Fruit fly (Drosophila melanogaster) whole organism, embryonic: Measurements from ENCODE around the gene alpha-Man-IIb.
A peak's percentile ranks its signal among the peaks of the same experiment; 100 is the strongest.

ENCODE experiments used
- Atf6 ChIP-seq: fragments of 200-800 bp; sonication (Bioruptor generic); IDR thresholded peaks from 2 replicates; pipeline ENCODE4 v1.3.6; 2022; ENCODE audit warnings: missing biosample characterization, missing genetic modification characterization
- Bteb2 ChIP-seq: fragments of 200-800 bp; sonication (Bioruptor generic); optimal IDR thresholded peaks from 2 replicates; lab custom pipeline; 2016; ENCODE audit warnings: missing biosample characterization, missing genetic modification characterization
- CG1024 ChIP-seq: fragments of 200-800 bp; sonication (Bioruptor generic); IDR thresholded peaks from 2 replicates; pipeline ENCODE4 v1.3.6; 2022; ENCODE audit warnings: missing biosample characterization, missing genetic modification characterization
- CG10321 ChIP-seq: fragments of 200-800 bp; sonication (Bioruptor generic); IDR thresholded peaks from 2 replicates; pipeline ENCODE4 v1.3.6; 2022; ENCODE audit warnings: missing biosample characterization, missing genetic modification characterization
- CG10543 ChIP-seq: fragments of 200-800 bp; sonication (Bioruptor generic); optimal IDR thresholded peaks from 3 replicates; lab custom pipeline; 2017; ENCODE audit warnings: missing biosample characterization, mild to moderate bottlenecking, missing genetic modification characterization, moderate library complexity
- CG10654 ChIP-seq: fragments of 200-800 bp; sonication (Bioruptor generic); optimal IDR thresholded peaks from 2 replicates; lab custom pipeline; 2016; ENCODE audit warnings: missing biosample characterization, missing genetic modification characterization
- CG15011 ChIP-seq: fragments of 200-800 bp; sonication (Bioruptor generic); optimal IDR thresholded peaks from 3 replicates; lab custom pipeline; 2018; ENCODE audit warnings: missing biosample characterization, mild to moderate bottlenecking, missing genetic modification characterization
- CG15269 ChIP-seq: fragments of 200-800 bp; sonication (Bioruptor generic); optimal IDR thresholded peaks from 2 replicates; lab custom pipeline; 2018; ENCODE audit warnings: missing biosample characterization, mild to moderate bottlenecking, missing genetic modification characterization, moderate library complexity
- CG15514 ChIP-seq: fragments of 200-800 bp; sonication (Bioruptor generic); optimal IDR thresholded peaks from 3 replicates; lab custom pipeline; 2017; ENCODE audit warnings: missing biosample characterization, missing genetic modification characterization, mild to moderate bottlenecking, moderate library complexity, missing genetic modification reagents
- CG16863 ChIP-seq: fragments of 200-800 bp; sonication (Bioruptor generic); optimal IDR thresholded peaks from 3 replicates; lab custom pipeline; 2016; ENCODE audit warnings: missing biosample characterization, missing genetic modification characterization
- CG17568 ChIP-seq: fragments of 200-800 bp; sonication (Bioruptor generic); optimal IDR thresholded peaks from 2 replicates; lab custom pipeline; 2018; ENCODE audit warnings: missing biosample characterization, mild to moderate bottlenecking, missing genetic modification characterization, moderate library complexity
- CG17829 ChIP-seq: fragments of 200-800 bp; optimal IDR thresholded peaks from 2 replicates; lab custom pipeline; 2019; ENCODE audit warnings: missing biosample characterization, mild to moderate bottlenecking, missing genetic modification characterization, moderate library complexity
- CG18011 ChIP-seq: fragments of 200-800 bp; sonication (Bioruptor generic); optimal IDR thresholded peaks from 2 replicates; lab custom pipeline; 2017; ENCODE audit warnings: missing biosample characterization, missing genetic modification characterization, mild to moderate bottlenecking, moderate library complexity, missing genotype
- CG18476 ChIP-seq: fragments of 200-800 bp; sonication (Bioruptor generic); optimal IDR thresholded peaks from 2 replicates; lab custom pipeline; 2016; ENCODE audit warnings: missing biosample characterization, mild to moderate bottlenecking, missing genetic modification characterization
- CG18599 ChIP-seq: fragments of 200-800 bp; sonication (Bioruptor generic); optimal IDR thresholded peaks from 3 replicates; lab custom pipeline; 2017; ENCODE audit warnings: missing biosample characterization, missing genetic modification characterization, mild to moderate bottlenecking, moderate library complexity, missing genetic modification reagents
- CG2120 ChIP-seq: fragments of 200-800 bp; sonication (Bioruptor generic); optimal IDR thresholded peaks from 3 replicates; lab custom pipeline; 2016; ENCODE audit warnings: missing biosample characterization, missing genetic modification characterization
- CG34422 ChIP-seq: fragments of 200-800 bp; sonication (Bioruptor generic); IDR thresholded peaks from 3 replicates; pipeline ENCODE4 v1.3.6; 2022; ENCODE audit warnings: missing biosample characterization, missing genetic modification characterization
- CG4424 ChIP-seq: fragments of 200-800 bp; sonication (Bioruptor generic); optimal IDR thresholded peaks from 3 replicates; lab custom pipeline; 2016; ENCODE audit warnings: missing biosample characterization, missing genetic modification characterization
- CG6254 ChIP-seq: fragments of 200-800 bp; sonication (Bioruptor generic); optimal IDR thresholded peaks from 3 replicates; lab custom pipeline; 2017; ENCODE audit warnings: mild to moderate bottlenecking, missing biosample characterization, missing genetic modification reagents, missing genetic modification characterization
- CG7271 ChIP-seq: fragments of 200-800 bp; sonication (Bioruptor generic); optimal IDR thresholded peaks from 2 replicates; lab custom pipeline; 2018; ENCODE audit warnings: missing biosample characterization, mild to moderate bottlenecking, missing genetic modification characterization, moderate library complexity
- CG9727 ChIP-seq: fragments of 200-800 bp; sonication (Bioruptor generic); optimal IDR thresholded peaks from 3 replicates; lab custom pipeline; 2017; ENCODE audit warnings: missing biosample characterization, mild to moderate bottlenecking, missing genetic modification characterization
- D19B ChIP-seq: fragments of 200-800 bp; sonication (Bioruptor generic); optimal IDR thresholded peaks from 2 replicates; lab custom pipeline; 2017; ENCODE audit warnings: missing biosample characterization, mild to moderate bottlenecking, missing genetic modification characterization
- Dad ChIP-seq: fragments of 200-800 bp; sonication (Bioruptor generic); optimal IDR thresholded peaks from 3 replicates; lab custom pipeline; 2016; ENCODE audit warnings: missing biosample characterization, missing genetic modification characterization
- Doc3 ChIP-seq: fragments of 200-800 bp; sonication (Bioruptor generic); IDR thresholded peaks from 3 replicates; pipeline ENCODE4 v1.3.6; 2022; ENCODE audit warnings: missing biosample characterization, missing genetic modification characterization; ENCODE audit not compliant: partially characterized antibody
- HmgD ChIP-seq: fragments of 200-800 bp; sonication (Bioruptor generic); optimal IDR thresholded peaks from 3 replicates; lab custom pipeline; 2016; ENCODE audit warnings: missing biosample characterization, missing genetic modification characterization
- HmgZ ChIP-seq: fragments of 200-800 bp; sonication (Bioruptor generic); optimal IDR thresholded peaks from 2 replicates; lab custom pipeline; 2018; ENCODE audit warnings: missing biosample characterization, mild to moderate bottlenecking, missing genetic modification characterization
- Hr51 ChIP-seq, 2 experiments: fragments of 200-800 bp; sonication (Bioruptor generic); optimal IDR thresholded peaks; 2 replicates in 1 of 2; 3 replicates in 1 of 2; lab custom pipeline; 2016 to 2018; ENCODE audit warnings: missing biosample characterization in 2 of 2, missing genetic modification characterization in 2 of 2, mild to moderate bottlenecking in 1 of 2, moderate library complexity in 1 of 2
- Lhr ChIP-seq: fragments of 200-800 bp; sonication (Bioruptor generic); optimal IDR thresholded peaks from 3 replicates; lab custom pipeline; 2017; ENCODE audit warnings: mild to moderate bottlenecking, missing biosample characterization, missing genetic modification reagents, missing genetic modification characterization
- Pdp1 ChIP-seq, 2 experiments: fragments of 200-800 bp; sonication (Bioruptor generic); optimal IDR thresholded peaks; 3 replicates each; lab custom pipeline; 2016; ENCODE audit warnings: missing biosample characterization in 2 of 2, missing genetic modification characterization in 2 of 2, mild to moderate bottlenecking in 1 of 2, moderate library complexity in 1 of 2
- bcd ChIP-seq: fragments of 200-800 bp; sonication (Bioruptor generic); optimal IDR thresholded peaks from 2 replicates; lab custom pipeline; 2017; ENCODE audit warnings: missing biosample characterization, mild to moderate bottlenecking, missing genetic modification characterization
- bowl ChIP-seq: fragments of 200-800 bp; sonication (Bioruptor generic); IDR thresholded peaks from 2 replicates; pipeline ENCODE4 v1.3.6; 2022; ENCODE audit warnings: missing biosample characterization, missing genetic modification characterization
- ci ChIP-seq: fragments of 200-800 bp; sonication (Bioruptor generic); IDR thresholded peaks from 3 replicates; pipeline ENCODE4 v1.3.6; 2022; ENCODE audit warnings: missing biosample characterization, missing genetic modification characterization
- dan ChIP-seq: fragments of 200-800 bp; sonication (Bioruptor generic); IDR thresholded peaks from 2 replicates; pipeline ENCODE4 v1.3.6; 2022; ENCODE audit warnings: missing biosample characterization, missing genetic modification characterization
- dm ChIP-seq: fragments of 200-800 bp; sonication (Bioruptor generic); optimal IDR thresholded peaks from 3 replicates; lab custom pipeline; 2016; ENCODE audit warnings: missing biosample characterization, missing genetic modification characterization
- ems ChIP-seq: fragments of 200-800 bp; sonication (Bioruptor generic); optimal IDR thresholded peaks from 3 replicates; lab custom pipeline; 2016; ENCODE audit warnings: missing biosample characterization, missing genetic modification characterization
- fru ChIP-seq: fragments of >200 bp; optimal IDR thresholded peaks from 2 replicates; lab custom pipeline; 2017
- fu2 ChIP-seq: fragments of 200-800 bp; sonication (Bioruptor generic); optimal IDR thresholded peaks from 2 replicates; lab custom pipeline; 2016; ENCODE audit warnings: missing biosample characterization, missing genetic modification characterization
- hkb ChIP-seq, 2 experiments: fragments of 200-800 bp in 1 of 2; fragments of >200 bp in 1 of 2; sonication (Bioruptor generic) in 1 of 2; IDR thresholded peaks in 1 of 2; optimal IDR thresholded peaks in 1 of 2; 2 replicates each; pipeline versions ENCODE4 v1.3.6 to Lab custom; 2017 to 2022; ENCODE audit warnings: missing biosample characterization in 1 of 2, missing genetic modification characterization in 1 of 2
- hth ChIP-seq: fragments of >200 bp; optimal IDR thresholded peaks from 2 replicates; lab custom pipeline; 2017; ENCODE audit warnings: inconsistent platforms
- jumu ChIP-seq: fragments of 200-800 bp; sonication (Bioruptor generic); optimal IDR thresholded peaks from 3 replicates; lab custom pipeline; 2016; ENCODE audit warnings: missing biosample characterization, missing genetic modification characterization
- nom ChIP-seq: fragments of 200-800 bp; sonication (Bioruptor generic); optimal IDR thresholded peaks from 2 replicates; lab custom pipeline; 2017; ENCODE audit warnings: missing biosample characterization, missing genetic modification characterization, mild to moderate bottlenecking, moderate library complexity, missing genetic modification reagents
- otp ChIP-seq: fragments of 200-800 bp; sonication (Bioruptor generic); IDR thresholded peaks from 3 replicates; pipeline ENCODE4, ENCODE4 v1.3.6; 2022; ENCODE audit warnings: missing biosample characterization, missing genetic modification characterization
- pb ChIP-seq: fragments of 200-800 bp; sonication (Bioruptor generic); optimal IDR thresholded peaks from 3 replicates; lab custom pipeline; 2016; ENCODE audit warnings: missing biosample characterization, missing genetic modification characterization
- phol ChIP-seq: fragments of 200-800 bp; sonication (Bioruptor generic); optimal IDR thresholded peaks from 3 replicates; lab custom pipeline; 2018; ENCODE audit warnings: missing biosample characterization, mild to moderate bottlenecking, missing genetic modification characterization, moderate library complexity
- ro ChIP-seq: fragments of 200-800 bp; sonication (Bioruptor generic); IDR thresholded peaks from 2 replicates; pipeline ENCODE4 v1.3.6; 2022; ENCODE audit warnings: missing biosample characterization, missing genetic modification characterization
- slbo ChIP-seq: fragments of 200-800 bp; sonication (Bioruptor generic); IDR thresholded peaks from 2 replicates; pipeline ENCODE4 v1.3.6; 2022; ENCODE audit warnings: missing biosample characterization, missing genetic modification characterization
- sna ChIP-seq: fragments of 200-800 bp; sonication (Bioruptor generic); IDR thresholded peaks from 2 replicates; pipeline ENCODE4 v1.3.6; 2022; ENCODE audit warnings: missing biosample characterization, missing genetic modification characterization; ENCODE audit not compliant: partially characterized antibody
- sug ChIP-seq: fragments of 200-800 bp; optimal IDR thresholded peaks from 2 replicates; lab custom pipeline; 2019; ENCODE audit warnings: missing biosample characterization, mild to moderate bottlenecking, missing genetic modification characterization, moderate library complexity
- twi ChIP-seq: fragments of 200-800 bp; optimal IDR thresholded peaks from 2 replicates; lab custom pipeline; 2019; ENCODE audit warnings: missing biosample characterization, mild to moderate bottlenecking, missing genetic modification characterization, moderate library complexity
- wdn ChIP-seq: fragments of 200-800 bp; sonication (Bioruptor generic); IDR thresholded peaks from 2 replicates; pipeline ENCODE4 v1.3.6; 2022; ENCODE audit warnings: missing biosample characterization, missing genetic modification characterization

alpha-Man-IIb gene

dm6 chr3R:15793372-15793802 is 10.7 kb upstream of the alpha-Man-IIb start, which contains the start of gene nsl1 (continued):
- TF ChIP-seq ci (peak; percentile 53; the same call in 1 of the 3 replicates), phol (peak; percentile 62), CG17829 (tag; lab: Kevin White, UChicago) (peak; percentile 76), CG10321 (GFP tag; lab: Robert Waterston, UW) (peak; percentile 99), Lhr (GFP tag; lab: Kevin White, UChicago) (peak; percentile 58), Dad (GFP tag; lab: Kevin White, UChicago) (peak; percentile 22), CG1024 (GFP tag; lab: Robert Waterston, UW) (no peak), pb (GFP tag; lab: Kevin White, UChicago) (no peak), CG15514 (GFP tag; lab: Kevin White, UChicago) (peak; percentile 71), wdn (GFP tag; lab: Robert Waterston, UW) (peak; percentile 33; the same call in 1 of the 2 replicates), Doc3 (GFP tag; lab: Robert Waterston, UW) (peak; percentile 95), D19B (GFP tag; lab: Kevin White, UChicago) (no peak), twi (tag; lab: Kevin White, UChicago) (peak; percentile 31), ro (GFP tag; lab: Robert Waterston, UW) (no peak), CG18599 (GFP tag; lab: Kevin White, UChicago) (no peak), sug (tag; lab: Kevin White, UChicago) (peak; percentile 61), hkb (optimal IDR thresholded peaks at IDR 0.05; lab: Kevin White, UChicago) (peak; percentile 67), hkb (GFP tag; IDR thresholded peaks at IDR 0.05; lab: Robert Waterston, UW) (0 out of 2 replicates have a peak, but pooled peaks have one; percentile 11), Bteb2 (GFP tag; lab: Kevin White, UChicago) (no peak), CG17568 (GFP tag; lab: Kevin White, UChicago) (no peak), dm (GFP tag; lab: Kevin White, UChicago) (peak; percentile 54), Hr51 (GFP tag; optimal IDR thresholded peaks at IDR 0.05; lab: Kevin White, UChicago) (peak in 1 of 2 experiments; percentile 42), CG7271 (peak; percentile 8), CG10543 (GFP tag; lab: Kevin White, UChicago) (peak; percentile 46), bcd (peak; percentile 48), CG6254 (GFP tag; lab: Kevin White, UChicago) (no peak), HmgD (GFP tag; lab: Kevin White, UChicago) (peak; percentile 54), bowl (GFP tag; lab: Robert Waterston, UW) (no peak), fu2 (no peak), CG16863 (GFP tag; lab: Kevin White, UChicago) (peak; percentile 78), HmgZ (tag; lab: Kevin White, UChicago) (peak; percentile 61), CG34422 (no peak; the same call in 2 of the 3 replicates), CG2120 (GFP tag; lab: Kevin White, UChicago) (peak; percentile 14), CG9727 (peak; percentile 59), Pdp1 (GFP tag; optimal IDR thresholded peaks at IDR 0.05; lab: Kevin White, UChicago) (peak in 1 of 2 experiments; percentile 66), CG10654 (GFP tag; lab: Kevin White, UChicago) (peak; percentile 19), CG4424 (GFP tag; lab: Kevin White, UChicago) (peak; percentile 46), hth (lab: Kevin White, UChicago) (no peak), CG15011 (GFP tag; lab: Kevin White, UChicago) (no peak), slbo (GFP tag; lab: Robert Waterston, UW) (peak; percentile 51; the same call in 1 of the 2 replicates), CG18476 (GFP tag; lab: Kevin White, UChicago) (peak; percentile 38), CG18011 (peak; percentile 19), otp (no peak), CG15269 (tag; lab: Kevin White, UChicago) (peak; percentile 18), fru (lab: Kevin White, UChicago) (no peak), dan (no peak), sna (GFP tag; lab: Robert Waterston, UW) (peak; percentile 96), Atf6 (GFP tag; lab: Robert Waterston, UW) (no peak), nom (GFP tag; lab: Kevin White, UChicago) (peak; percentile 88), ems (GFP tag; lab: Kevin White, UChicago) (peak; percentile 20), jumu (peak; percentile 49)
